Worm (Caenorhabditis elegans): ENCODE results near the gene cdh-12.

DNA sequence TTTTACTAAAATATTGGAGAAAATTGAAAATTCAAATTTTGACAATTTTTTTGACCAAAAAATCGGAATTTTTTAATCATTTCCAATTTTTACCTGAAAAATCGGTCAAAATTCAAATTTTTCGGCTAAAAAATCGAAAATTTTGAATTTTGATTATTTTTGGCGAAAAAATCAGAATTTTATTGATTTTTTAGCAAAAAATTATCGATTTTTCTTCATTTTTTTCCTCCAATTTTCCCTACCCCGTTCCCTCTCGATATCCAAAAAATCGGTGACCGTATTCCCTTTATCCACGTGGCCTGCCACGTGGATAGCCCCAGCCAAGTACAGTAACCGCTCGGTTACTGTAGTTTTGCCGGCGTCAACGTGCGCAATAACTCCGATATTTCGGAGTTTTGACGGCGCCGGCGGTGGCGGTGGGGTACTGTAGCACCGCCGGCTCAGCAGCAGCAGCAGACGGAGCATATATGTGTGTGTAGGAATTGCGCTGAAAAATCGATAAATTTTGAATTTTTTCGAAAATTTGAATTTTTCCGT lies 41.5 kb downstream of the cdh-12 start, which contains the start of gene Y119D3B.14:
- no peak for TF ChIP-seq flh-1 (GFP tag; optimal IDR thresholded peaks at IDR 0.05)
- no peak for TF ChIP-seq pha-4 (tag; optimal IDR thresholded peaks at IDR 0.05)
- TF ChIP-seq unc-62 (GFP tag; optimal IDR thresholded peaks at IDR 0.05): no peak
- no peak for TF ChIP-seq lin-32 (GFP tag; optimal IDR thresholded peaks at IDR 0.05)
- TF ChIP-seq cnd-1 (tag; optimal IDR thresholded peaks at IDR 0.05): no peak
